Worm (Caenorhabditis elegans): Measurements from ENCODE around the gene Y45F10D.16.
A peak's percentile ranks its signal among the peaks of the same experiment; 100 is the strongest.

The Y45F10D.16 gene

DNA sequence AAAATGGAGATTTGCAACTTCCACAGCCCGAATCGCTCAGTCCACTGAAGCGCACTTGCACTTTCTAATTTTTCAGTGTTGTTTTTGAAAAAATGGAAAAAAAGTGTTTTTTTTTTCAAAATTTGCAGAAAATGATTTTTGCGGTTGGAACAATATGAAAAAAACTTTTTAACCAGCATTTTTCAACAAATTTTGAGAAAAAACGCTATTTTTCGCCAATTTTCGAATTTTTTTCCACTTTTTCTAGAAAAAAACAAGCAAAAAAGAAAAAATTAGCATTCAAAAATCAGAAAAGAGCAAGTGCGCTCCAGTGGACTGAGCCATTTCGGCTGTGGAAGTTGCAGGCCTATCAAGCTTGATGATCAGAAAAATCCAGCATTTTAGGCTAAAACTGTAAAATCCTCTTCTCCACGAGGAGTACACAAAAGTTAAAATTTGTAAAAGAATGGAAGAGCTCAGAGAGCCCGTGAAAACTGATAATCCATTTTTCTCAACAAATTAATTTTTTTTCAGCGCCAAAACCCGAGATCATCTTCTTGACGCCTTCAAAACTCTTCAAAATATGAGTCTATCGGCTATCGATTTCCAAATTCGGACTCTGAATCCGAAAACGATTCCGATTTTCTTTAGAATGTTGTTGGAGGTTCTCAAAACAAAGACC, 19.2 kb downstream of the Y45F10D.16 start (continued):
- TF ChIP-seq F26F4.8 (GFP tag; conservative IDR thresholded peaks at IDR 0.05) (no peak), lin-39 (tag; optimal IDR thresholded peaks at IDR 0.05) (no peak), snpc-4 (tag; optimal IDR thresholded peaks at IDR 0.05) (no peak), F44E2.7 (GFP tag; IDR thresholded peaks at IDR 0.05) (no peak), aha-1 (tag) (peak; percentile 6), daf-16 (GFP tag; optimal IDR thresholded peaks at IDR 0.05) (no peak), daf-16 (tag; optimal IDR thresholded peaks at IDR 0.05) (no peak), aly-2 (tag; optimal IDR thresholded peaks at IDR 0.05) (no peak), nhr-76 (tag; optimal IDR thresholded peaks at IDR 0.05) (no peak), set-16 (GFP tag; IDR thresholded peaks at IDR 0.05) (no peak), T26A8.4 (GFP tag; IDR thresholded peaks at IDR 0.05) (no peak), ces-1 (GFP tag; optimal IDR thresholded peaks at IDR 0.05) (no peak)

- TF ChIP-seq lin-1 (GFP tag; IDR thresholded peaks at IDR 0.05), result no peak
- no peak for TF ChIP-seq nhr-10 (tag; optimal IDR thresholded peaks at IDR 0.05)
- TF ChIP-seq hmg-1.1 (GFP tag; IDR thresholded peaks at IDR 0.05), result no peak
- no peak for TF ChIP-seq madf-5 (GFP tag; IDR thresholded peaks at IDR 0.05)
- no peak for TF ChIP-seq zfp-3 (GFP tag; conservative IDR thresholded peaks at IDR 0.05)
- TF ChIP-seq ztf-11 (tag; optimal IDR thresholded peaks at IDR 0.05), result no peak
- no peak for TF ChIP-seq lin-39 (tag; optimal IDR thresholded peaks at IDR 0.05)
- TF ChIP-seq D1046.2 (GFP tag; IDR thresholded peaks at IDR 0.05), result no peak
- TF ChIP-seq ZK546.5 (tag; optimal IDR thresholded peaks at IDR 0.05), result no peak
- TF ChIP-seq spr-3 (GFP tag; optimal IDR thresholded peaks at IDR 0.05), result no peak
- no peak for TF ChIP-seq R02D3.7 (tag; optimal IDR thresholded peaks at IDR 0.05)
- no peak for TF ChIP-seq spr-1 (tag; optimal IDR thresholded peaks at IDR 0.05)
- TF ChIP-seq T26A8.4 (GFP tag; IDR thresholded peaks at IDR 0.05), result no peak
- no peak for TF ChIP-seq snpc-1.2 (GFP tag; IDR thresholded peaks at IDR 0.05)
- TF ChIP-seq jun-1 (tag; optimal IDR thresholded peaks at IDR 0.05), result no peak
- no peak for TF ChIP-seq unc-130 (GFP tag; optimal IDR thresholded peaks at IDR 0.05)
Measured at ce11 chrIV:13797859-13798374, 21.7 kb downstream of the Y45F10D.16 start, which contains the start of gene Y45F10D.6. Gene Y45F10D.6, minus strand, starts transcription at chrIV:13797909.

- TF ChIP-seq aha-1 (tag), result peak; percentile 74
- TF ChIP-seq pha-4 (GFP tag; IDR thresholded peaks at IDR 0.05), result no peak
- no peak for TF ChIP-seq pha-4 (tag; optimal IDR thresholded peaks at IDR 0.05)
- peak in 1 of 2 experiments; percentile 7 for TF ChIP-seq unc-62 (GFP tag; optimal IDR thresholded peaks at IDR 0.05 in 1 of 2)
- TF ChIP-seq unc-62 (tag; optimal IDR thresholded peaks at IDR 0.05), result no peak
Measured at ce11 chrIV:13807724-13808123, 31.5 kb downstream of the Y45F10D.16 start, which contains the start of gene Y45F10D.14. Gene Y45F10D.14, minus strand, starts transcription at chrIV:13807824.

ce11 chrIV:13814477-13814876, 38.3 kb downstream of the Y45F10D.16 start:
- 0 out of 2 replicates have a peak, but pooled peaks have one; percentile 20 for TF ChIP-seq lin-38 (GFP tag; IDR thresholded peaks at IDR 0.05)
- TF ChIP-seq F49E8.2 (tag; optimal IDR thresholded peaks at IDR 0.05; ENCODE audit: borderline replicate concordance), result peak; percentile 13
- TF ChIP-seq snpc-1.2 (GFP tag; IDR thresholded peaks at IDR 0.05), result peak; percentile 93

- TF ChIP-seq lin-15B (tag; optimal IDR thresholded peaks at IDR 0.05) (no peak), daf-12 (tag; optimal IDR thresholded peaks at IDR 0.05) (no peak), duxl-1 (tag; optimal IDR thresholded peaks at IDR 0.05; ENCODE audit: poor library complexity) (no peak), nhr-41 (GFP tag; IDR thresholded peaks at IDR 0.05) (no peak), mxl-3 (GFP tag; optimal IDR thresholded peaks at IDR 0.05) (no peak), nhr-11 (tag; optimal IDR thresholded peaks at IDR 0.05) (no peak), zip-11 (GFP tag; IDR thresholded peaks at IDR 0.05) (no peak), php-3 (GFP tag; IDR thresholded peaks at IDR 0.05) (no peak), lir-3 (tag; optimal IDR thresholded peaks at IDR 0.05) (no peak), cey-2 (tag; optimal IDR thresholded peaks at IDR 0.05; ENCODE audit: borderline replicate concordance, insufficient read depth) (no peak), dmd-8 (GFP tag; IDR thresholded peaks at IDR 0.05) (no peak), spr-1 (tag; optimal IDR thresholded peaks at IDR 0.05) (no peak), mes-2 (tag; optimal IDR thresholded peaks at IDR 0.05; ENCODE audit: poor library complexity, severe bottlenecking) (no peak), nhr-28 (tag; optimal IDR thresholded peaks at IDR 0.05) (no peak), F26F4.8 (GFP tag; conservative IDR thresholded peaks at IDR 0.05) (no peak)
Measured at ce11 chrIV:13820862-13821261, 44.6 kb downstream of the Y45F10D.16 start, which contains the start of gene Y45F10D.15. Gene Y45F10D.15, minus strand, starts transcription at chrIV:13820962.
